Fruit fly (Drosophila melanogaster) whole organism, wandering third instar larva: ENCODE results near the gene CG3635.
A peak's percentile ranks its signal among the peaks of the same experiment; 100 is the strongest.

Source experiments
- Abd-B ChIP-seq: fragments of >200 bp; optimal IDR thresholded peaks from 2 replicates; lab custom pipeline; 2017; ENCODE audit warnings: missing biosample characterization, missing genetic modification characterization
- CG32264 ChIP-seq: fragments of 200-800 bp; sonication (Bioruptor generic); optimal IDR thresholded peaks from 2 replicates; lab custom pipeline; 2016; ENCODE audit warnings: missing biosample characterization, missing genetic modification characterization
- CG9705 ChIP-seq: fragments of 200-800 bp; sonication (Bioruptor generic); optimal IDR thresholded peaks from 2 replicates; lab custom pipeline; 2018; ENCODE audit warnings: missing biosample characterization, mild to moderate bottlenecking, missing genetic modification characterization
- CrebA ChIP-seq: fragments of 200-800 bp; sonication (Bioruptor generic); optimal IDR thresholded peaks from 2 replicates; lab custom pipeline; 2016; ENCODE audit warnings: missing biosample characterization, mild to moderate bottlenecking, missing genetic modification characterization, borderline replicate concordance
- Dfd ChIP-seq: fragments of >200 bp; optimal IDR thresholded peaks from 2 replicates; lab custom pipeline; 2017; ENCODE audit warnings: missing biosample characterization, missing genetic modification characterization
- Dif ChIP-seq: fragments of 200-275, 200-300 bp; sonication (Bioruptor generic); optimal IDR thresholded peaks from 2 replicates; lab custom pipeline; 2018; ENCODE audit warnings: missing biosample characterization, missing genetic modification characterization; ENCODE audit not compliant: partially characterized antibody
- GATAd ChIP-seq: sonication (Bioruptor generic); optimal IDR thresholded peaks from 2 replicates; lab custom pipeline; 2016; ENCODE audit warnings: missing biosample characterization, missing genetic modification characterization
- HLH106 ChIP-seq: fragments of 200-800 bp; optimal IDR thresholded peaks from 3 replicates; lab custom pipeline; 2019; ENCODE audit warnings: missing biosample characterization, mild to moderate bottlenecking, missing genetic modification characterization, moderate library complexity
- Hnf4 ChIP-seq: fragments of 200-800 bp; sonication (Bioruptor generic); optimal IDR thresholded peaks from 2 replicates; lab custom pipeline; 2016; ENCODE audit warnings: missing biosample characterization, mild to moderate bottlenecking, missing genetic modification characterization
- Hr78 ChIP-seq: fragments of >200 bp; optimal IDR thresholded peaks from 2 replicates; lab custom pipeline; 2017; ENCODE audit warnings: missing biosample characterization, missing genetic modification characterization
- Hr83 ChIP-seq: fragments of 200-300 bp; sonication (Bioruptor generic); optimal IDR thresholded peaks from 2 replicates; lab custom pipeline; 2016; ENCODE audit warnings: missing biosample characterization, mild to moderate bottlenecking, missing genetic modification characterization, moderate library complexity; ENCODE audit not compliant: poor library complexity, severe bottlenecking
- Myc ChIP-seq: fragments of >200 bp; optimal IDR thresholded peaks from 2 replicates; lab custom pipeline; 2017
- N ChIP-seq: fragments of >200 bp; optimal IDR thresholded peaks from 2 replicates; lab custom pipeline; 2018; ENCODE audit warnings: missing biosample characterization, missing external identifiers, missing genetic modification characterization
- OdsH ChIP-seq: fragments of 200-800 bp; sonication (Bioruptor generic); optimal IDR thresholded peaks from 2 replicates; lab custom pipeline; 2016; ENCODE audit warnings: missing biosample characterization, mild to moderate bottlenecking, missing genetic modification characterization
- Rel ChIP-seq, 2 experiments: fragments of 200-800 bp; sonication (Bioruptor generic) in 1 of 2; optimal IDR thresholded peaks; 2 replicates in 1 of 2; 3 replicates in 1 of 2; lab custom pipeline; 2016 to 2019; ENCODE audit warnings: mild to moderate bottlenecking in 2 of 2, missing biosample characterization in 2 of 2, missing genetic modification characterization in 2 of 2, moderate library complexity in 1 of 2
- Sp1 ChIP-seq: fragments of 200-800 bp; sonication (Bioruptor generic); optimal IDR thresholded peaks from 3 replicates; lab custom pipeline; 2019; ENCODE audit warnings: missing biosample characterization, mild to moderate bottlenecking, missing genetic modification characterization, moderate library complexity
- Vsx2 ChIP-seq: fragments of 200-300, 225-300 bp; sonication (Bioruptor generic); optimal IDR thresholded peaks from 2 replicates; lab custom pipeline; 2018; ENCODE audit warnings: missing biosample characterization, missing genetic modification characterization; ENCODE audit not compliant: partially characterized antibody
- brk ChIP-seq: fragments of 200-800 bp; sonication (Bioruptor generic); optimal IDR thresholded peaks from 2 replicates; lab custom pipeline; 2016; ENCODE audit warnings: missing biosample characterization, mild to moderate bottlenecking, missing genetic modification characterization
- dl ChIP-seq, 2 experiments: fragments of 175-275, 200-275 bp in 1 of 2; fragments of 200-275 bp in 1 of 2; sonication (Bioruptor generic); optimal IDR thresholded peaks; lab custom pipeline; 2018; ENCODE audit warnings: mild to moderate bottlenecking in 2 of 2, missing biosample characterization in 2 of 2, missing genetic modification characterization in 2 of 2, moderate library complexity in 2 of 2; ENCODE audit not compliant: partially characterized antibody in 2 of 2, insufficient read depth in 1 of 2
- dmrt93B ChIP-seq: fragments of 200-800 bp; sonication (Bioruptor generic); optimal IDR thresholded peaks from 2 replicates; lab custom pipeline; 2018; ENCODE audit warnings: missing biosample characterization, mild to moderate bottlenecking, missing genetic modification characterization
- dsf ChIP-seq: sonication (Bioruptor generic); optimal IDR thresholded peaks from 2 replicates; lab custom pipeline; 2016; ENCODE audit warnings: missing biosample characterization, missing genetic modification characterization, borderline replicate concordance
- foxo ChIP-seq, 2 experiments: fragments of 200-800 bp; sonication (Bioruptor generic); optimal IDR thresholded peaks; 2 replicates in 1 of 2; 3 replicates in 1 of 2; lab custom pipeline; 2016 to 2017; ENCODE audit warnings: missing biosample characterization in 2 of 2, missing genetic modification characterization in 2 of 2
- h ChIP-seq: fragments of 200-800 bp; sonication (Bioruptor generic); optimal IDR thresholded peaks from 3 replicates; lab custom pipeline; 2016; ENCODE audit warnings: missing biosample characterization, mild to moderate bottlenecking, missing genetic modification characterization
- jim ChIP-seq: fragments of 175-275, 200-325 bp; sonication (Bioruptor generic); optimal IDR thresholded peaks from 2 replicates; lab custom pipeline; 2016; ENCODE audit warnings: missing biosample characterization, mild to moderate bottlenecking, missing genetic modification characterization
- lola ChIP-seq: fragments of >200 bp; optimal IDR thresholded peaks from 2 replicates; lab custom pipeline; 2017; ENCODE audit warnings: missing biosample characterization, missing genetic modification characterization
- pan ChIP-seq: fragments of >200 bp; optimal IDR thresholded peaks from 2 replicates; lab custom pipeline; 2017
- psq ChIP-seq: fragments of 200-800 bp; sonication (Bioruptor generic); optimal IDR thresholded peaks from 3 replicates; lab custom pipeline; 2017; ENCODE audit warnings: missing biosample characterization, mild to moderate bottlenecking, missing genetic modification characterization, moderate library complexity
- rgr ChIP-seq: fragments of 200-800 bp; sonication (Bioruptor generic); optimal IDR thresholded peaks from 3 replicates; lab custom pipeline; 2016; ENCODE audit warnings: missing biosample characterization, mild to moderate bottlenecking, missing genetic modification characterization
- sage ChIP-seq: fragments of 200-800 bp; sonication (Bioruptor generic); optimal IDR thresholded peaks from 2 replicates; lab custom pipeline; 2016; ENCODE audit warnings: missing biosample characterization, mild to moderate bottlenecking, missing genetic modification characterization
- tai ChIP-seq: sonication (Bioruptor generic); optimal IDR thresholded peaks from 2 replicates; lab custom pipeline; 2016; ENCODE audit warnings: missing biosample characterization, missing genetic modification characterization
- usp ChIP-seq: fragments of >200 bp; optimal IDR thresholded peaks from 2 replicates; lab custom pipeline; 2017; ENCODE audit warnings: missing biosample characterization, missing genetic modification characterization
- woc ChIP-seq: sonication (Bioruptor generic); optimal IDR thresholded peaks from 2 replicates; lab custom pipeline; 2016; ENCODE audit warnings: missing biosample characterization, mild to moderate bottlenecking, missing genetic modification characterization

Gene CG3635

dm6 chr2L:22142696-22143176, 32.5 kb upstream of the CG3635 start:
- no peak for TF ChIP-seq sage (GFP tag; lab: Kevin White, UChicago)
- TF ChIP-seq Myc (lab: Kevin White, UChicago) = no peak
- TF ChIP-seq Vsx2 (GFP tag; lab: Kevin White, UChicago) = no peak
- TF ChIP-seq h (GFP tag; lab: Kevin White, UChicago) = no peak
- TF ChIP-seq CG9705 (GFP tag; lab: Kevin White, UChicago) = no peak
- TF ChIP-seq dmrt93B (GFP tag; lab: Kevin White, UChicago) = no peak
- no peak for TF ChIP-seq lola (GFP tag; lab: Kevin White, UChicago)
- no peak for TF ChIP-seq GATAd

- TF ChIP-seq woc (GFP tag; lab: Kevin White, UChicago) (no peak), usp (no peak), dl (GFP tag; optimal IDR thresholded peaks at IDR 0.05; lab: Kevin White, UChicago; ENCODE audit: insufficient read depth in 1 of 2, partially characterized antibody in 2 of 2) (no peak), CG32264 (GFP tag; lab: Kevin White, UChicago) (no peak), CrebA (no peak), psq (GFP tag; lab: Kevin White, UChicago) (no peak), dsf (no peak), N (GFP tag; lab: Kevin White, UChicago) (no peak), rgr (GFP tag; lab: Kevin White, UChicago) (no peak), foxo (GFP tag; optimal IDR thresholded peaks at IDR 0.05; lab: Kevin White, UChicago) (no peak), Hr83 (GFP tag; lab: Kevin White, UChicago) (no peak), Dfd (no peak), Abd-B (GFP tag; lab: Kevin White, UChicago) (no peak), brk (GFP tag; lab: Kevin White, UChicago) (no peak), tai (GFP tag; lab: Kevin White, UChicago) (no peak), jim (GFP tag; lab: Kevin White, UChicago) (no peak), HLH106 (no peak), Rel (GFP tag; optimal IDR thresholded peaks at IDR 0.05; lab: Kevin White, UChicago) (no peak), Rel (tag; optimal IDR thresholded peaks at IDR 0.05; lab: Kevin White, UChicago) (no peak), OdsH (GFP tag; lab: Kevin White, UChicago) (no peak), Vsx2 (GFP tag; lab: Kevin White, UChicago) (no peak)
Measured at dm6 chr2L:22144127-22144526, 31.1 kb upstream of the CG3635 start.

dm6 chr2L:22145269-22145917, 29.8 kb upstream of the CG3635 start:
- no peak for TF ChIP-seq Hnf4
- TF ChIP-seq Dfd = peak; percentile 72

dm6 chr2L:22146247-22146646, 29.0 kb upstream of the CG3635 start:
- TF ChIP-seq Hr78 (GFP tag; lab: Kevin White, UChicago) (no peak), Myc (lab: Kevin White, UChicago) (no peak), Hnf4 (no peak), dmrt93B (GFP tag; lab: Kevin White, UChicago) (no peak), Dif (GFP tag; lab: Kevin White, UChicago) (peak; percentile 8), Sp1 (GFP tag; lab: Kevin White, UChicago) (no peak)

- TF ChIP-seq Dif (GFP tag; lab: Kevin White, UChicago) = no peak
- TF ChIP-seq rgr (GFP tag; lab: Kevin White, UChicago) = no peak
- TF ChIP-seq dl (GFP tag; optimal IDR thresholded peaks at IDR 0.05; lab: Kevin White, UChicago; ENCODE audit: insufficient read depth in 1 of 2, partially characterized antibody in 2 of 2) = peak; percentile 7
- TF ChIP-seq pan (lab: Kevin White, UChicago) = no peak
- TF ChIP-seq foxo (GFP tag; optimal IDR thresholded peaks at IDR 0.05; lab: Kevin White, UChicago) = no peak
- peak; percentile 64 for TF ChIP-seq sage (GFP tag; lab: Kevin White, UChicago)
Measured at dm6 chr2L:22148713-22149112, 26.5 kb upstream of the CG3635 start.
